Fruit fly (Drosophila melanogaster) S2 (cell line): ENCODE data around the gene CG34327.

ENCODE experiments used
- CG8478 ChIP-seq: fragments of >200 bp; optimal IDR thresholded peaks from 2 replicates; lab custom pipeline; 2018
- CTCF ChIP-seq, 2 experiments: fragments of >200 bp; optimal IDR thresholded peaks; 2 replicates each; lab custom pipeline; 2018

DNA sequence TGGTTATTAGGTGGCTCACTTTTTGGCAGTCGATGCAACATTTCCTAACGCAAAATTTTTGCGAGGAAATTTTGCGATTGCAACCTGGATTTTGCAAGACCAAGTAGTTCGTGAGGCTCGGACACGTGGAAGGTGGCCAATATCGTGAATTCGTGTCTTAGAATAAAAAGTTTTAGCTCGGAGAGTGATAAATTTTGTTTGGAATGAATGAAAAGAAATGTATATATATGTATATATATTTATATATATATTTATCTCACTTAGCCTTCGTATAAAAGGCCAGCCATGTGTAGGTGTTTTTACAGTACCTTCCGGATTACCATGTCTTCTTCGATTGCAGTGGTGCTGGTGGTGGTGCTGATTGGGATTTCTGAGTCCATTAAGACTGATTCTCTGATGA lies 11.6 kb downstream of the CG34327 start, which contains the start of gene CG18258:
- TF ChIP-seq CG8478 (lab: Kevin White, UChicago), result no peak
- no peak for TF ChIP-seq CTCF (optimal IDR thresholded peaks at IDR 0.05; lab: Kevin White, UChicago)
